Worm (Caenorhabditis elegans): Measurements from ENCODE around the gene gtf-2E2.
"Not testable (repeated sequence)": the region's sequence is repeated elsewhere in the genome, so short reads cannot be mapped to it uniquely, and the experiment has no call there.

Gene gtf-2E2

ce11 chrII:11534429-11535099 lies 7.7 kb downstream of the gtf-2E2 start, which contains the start of gene Y62F5A.12:
TSS of gene Y62F5A.12 (minus strand) at chrII:11534479.
- TF ChIP-seq lin-13 (GFP tag; optimal IDR thresholded peaks at IDR 0.05) (peak; percentile 88), nhr-25 (tag; optimal IDR thresholded peaks at IDR 0.05) (peak; percentile 52), C34F6.9 (tag; optimal IDR thresholded peaks at IDR 0.05) (peak; percentile 62), sma-9 (GFP tag; optimal IDR thresholded peaks at IDR 0.05) (peak; percentile 88), lsy-2 (tag; optimal IDR thresholded peaks at IDR 0.05) (peak; percentile 59 to 81), snpc-4 (tag; optimal IDR thresholded peaks at IDR 0.05) (peak; percentile 10), fos-1 (tag; optimal IDR thresholded peaks at IDR 0.05) (peak; percentile 12), F13H6.1 (tag; optimal IDR thresholded peaks at IDR 0.05) (peak; percentile 89), mab-5 (tag; optimal IDR thresholded peaks at IDR 0.05) (peak; percentile 5), nhr-129 (tag; optimal IDR thresholded peaks at IDR 0.05) (peak; percentile 69), ztf-4 (tag; optimal IDR thresholded peaks at IDR 0.05) (peak; percentile 49), unc-55 (GFP tag; optimal IDR thresholded peaks at IDR 0.05) (peak; percentile 68), lin-11 (tag; optimal IDR thresholded peaks at IDR 0.05) (peak; percentile 39), crh-2 (tag; optimal IDR thresholded peaks at IDR 0.05) (peak; percentile 71), gmeb-1 (tag; optimal IDR thresholded peaks at IDR 0.05) (peak; percentile 86), ZK546.5 (tag; optimal IDR thresholded peaks at IDR 0.05) (peak; percentile 38), zag-1 (tag; optimal IDR thresholded peaks at IDR 0.05) (peak; percentile 2), Y55F3AM.14 (GFP tag; optimal IDR thresholded peaks at IDR 0.05) (peak; percentile 73), sma-3 (GFP tag; optimal IDR thresholded peaks at IDR 0.05) (peak; percentile 94), ceh-82 (tag; optimal IDR thresholded peaks at IDR 0.05) (peak; percentile 65), nhr-6 (tag; optimal IDR thresholded peaks at IDR 0.05) (peak; percentile 5), egl-27 (tag; optimal IDR thresholded peaks at IDR 0.05) (peak; percentile 64), sem-4 (tag; optimal IDR thresholded peaks at IDR 0.05) (peak; percentile 50), nhr-21 (tag; optimal IDR thresholded peaks at IDR 0.05) (peak; percentile 54), mdl-1 (tag; optimal IDR thresholded peaks at IDR 0.05) (peak in 1 of 2 experiments; percentile 58)
- not testable (repeated sequence) for TF ChIP-seq sma-9 (tag; optimal IDR thresholded peaks at IDR 0.05)

- TF ChIP-seq crh-2 (tag; optimal IDR thresholded peaks at IDR 0.05) (no peak), sma-9 (GFP tag; optimal IDR thresholded peaks at IDR 0.05) (no peak), sma-9 (tag; optimal IDR thresholded peaks at IDR 0.05) (no peak), lin-39 (tag; optimal IDR thresholded peaks at IDR 0.05) (no peak), ZK546.5 (tag; optimal IDR thresholded peaks at IDR 0.05) (no peak), nhr-25 (tag; optimal IDR thresholded peaks at IDR 0.05) (no peak), ztf-11 (tag; optimal IDR thresholded peaks at IDR 0.05) (no peak), egl-27 (tag; optimal IDR thresholded peaks at IDR 0.05) (no peak), blmp-1 (tag; optimal IDR thresholded peaks at IDR 0.05; ENCODE audit: insufficient read depth) (no peak), nhr-12 (tag; optimal IDR thresholded peaks at IDR 0.05) (no peak), ceh-82 (tag; optimal IDR thresholded peaks at IDR 0.05) (no peak), peb-1 (tag; optimal IDR thresholded peaks at IDR 0.05) (no peak), alr-1 (tag; optimal IDR thresholded peaks at IDR 0.05) (no peak)
Observed at ce11 chrII:11533716-11534115, 8.6 kb downstream of the gtf-2E2 start, which contains the start of gene mdt-8. TSS of gene mdt-8 (minus strand) at chrII:11533816.

DNA sequence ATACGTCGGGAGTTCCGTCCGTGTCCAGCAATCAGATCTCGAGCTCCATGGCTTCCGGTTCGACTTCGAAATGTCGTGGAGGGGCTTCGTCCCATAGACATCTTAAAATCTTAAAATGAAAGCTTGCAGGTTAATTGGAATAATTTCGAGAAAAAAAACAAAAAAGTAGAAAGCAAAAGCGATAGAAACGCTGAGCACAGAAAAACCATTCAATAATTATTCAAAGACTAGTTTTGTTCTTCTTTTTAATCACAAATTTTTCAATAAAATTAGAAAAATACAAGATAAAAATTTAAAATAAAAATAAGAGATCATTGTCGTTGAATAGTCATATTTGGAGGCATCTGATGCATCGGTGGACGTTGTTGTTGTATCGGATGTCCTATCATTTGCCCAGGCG lies 15.3 kb downstream of the gtf-2E2 start, which contains the start of gene age-1:
age-1 (minus strand) TSS at position 101 of the 400 bp plus-strand sequence.
- TF ChIP-seq crh-2 (tag; optimal IDR thresholded peaks at IDR 0.05) (no peak), nhr-23 (tag; optimal IDR thresholded peaks at IDR 0.05) (no peak), ceh-16 (tag; optimal IDR thresholded peaks at IDR 0.05) (no peak), fos-1 (tag; optimal IDR thresholded peaks at IDR 0.05) (no peak), snpc-4 (tag; optimal IDR thresholded peaks at IDR 0.05) (no peak), elt-3 (tag; optimal IDR thresholded peaks at IDR 0.05) (no peak), sma-3 (GFP tag; optimal IDR thresholded peaks at IDR 0.05) (no peak), ceh-82 (tag; optimal IDR thresholded peaks at IDR 0.05) (no peak), R02D3.7 (tag; optimal IDR thresholded peaks at IDR 0.05) (no peak), blmp-1 (tag; optimal IDR thresholded peaks at IDR 0.05; ENCODE audit: insufficient read depth) (no peak), peb-1 (tag; optimal IDR thresholded peaks at IDR 0.05) (no peak), ztf-11 (tag; optimal IDR thresholded peaks at IDR 0.05) (no peak), sma-9 (GFP tag; optimal IDR thresholded peaks at IDR 0.05) (no peak), sma-9 (tag; optimal IDR thresholded peaks at IDR 0.05) (no peak), nhr-12 (tag; optimal IDR thresholded peaks at IDR 0.05) (no peak), lsy-2 (tag; optimal IDR thresholded peaks at IDR 0.05) (no peak)
